Worm (Caenorhabditis elegans) whole organism, late embryonic: ENCODE results near the gene fbxb-96.

Experiments used
- Y22D7AL.16 ChIP-seq: sonication (generic microtip); optimal IDR thresholded peaks from 2 replicates; lab custom pipeline; 2016; ENCODE audit warnings: missing genetic modification characterization, missing compliant biosample characterization
- ceh-19 ChIP-seq: fragments of 200-800 bp; sonication (Bioruptor generic); optimal IDR thresholded peaks from 2 replicates; lab custom pipeline; 2018; ENCODE audit warnings: mild to moderate bottlenecking, missing genetic modification characterization, missing compliant biosample characterization
- ceh-2 ChIP-seq: sonication (generic microtip); optimal IDR thresholded peaks from 2 replicates; lab custom pipeline; 2016; ENCODE audit warnings: missing genotype, missing genetic modification characterization, missing compliant biosample characterization
- ceh-31 ChIP-seq: sonication (generic microtip); optimal IDR thresholded peaks from 2 replicates; lab custom pipeline; 2016; ENCODE audit warnings: missing genetic modification characterization, missing compliant biosample characterization
- ceh-34 ChIP-seq: sonication (generic microtip); optimal IDR thresholded peaks from 2 replicates; lab custom pipeline; 2016; ENCODE audit warnings: mild to moderate bottlenecking, missing genetic modification characterization, missing compliant biosample characterization
- ceh-45 ChIP-seq: fragments of 200-800 bp; sonication (Bioruptor generic); IDR thresholded peaks from 2 replicates; pipeline ENCODE4 v1.3.6; 2022; ENCODE audit warnings: missing genetic modification reagents, missing genetic modification characterization, missing compliant biosample characterization
- ceh-6 ChIP-seq: fragments of 200-800 bp; sonication (Bioruptor generic); optimal IDR thresholded peaks from 2 replicates; lab custom pipeline; 2018; ENCODE audit warnings: mild to moderate bottlenecking, missing genetic modification characterization, missing compliant biosample characterization
- che-1 ChIP-seq: sonication (generic microtip); optimal IDR thresholded peaks from 2 replicates; lab custom pipeline; 2016; ENCODE audit warnings: mild to moderate bottlenecking, missing genetic modification characterization, missing compliant biosample characterization
- dmd-4 ChIP-seq: sonication (generic microtip); optimal IDR thresholded peaks from 2 replicates; lab custom pipeline; 2016; ENCODE audit warnings: borderline replicate concordance, missing genetic modification characterization, missing compliant biosample characterization
- elt-4 ChIP-seq: sonication (generic microtip); optimal IDR thresholded peaks from 2 replicates; lab custom pipeline; 2016; ENCODE audit warnings: missing genetic modification characterization, missing compliant biosample characterization
- eyg-1 ChIP-seq: sonication (generic microtip); optimal IDR thresholded peaks from 2 replicates; lab custom pipeline; 2016; ENCODE audit warnings: missing genotype, missing genetic modification characterization, missing compliant biosample characterization
- fkh-6 ChIP-seq: sonication (generic microtip); optimal IDR thresholded peaks from 2 replicates; lab custom pipeline; 2016; ENCODE audit warnings: missing genetic modification characterization, missing compliant biosample characterization
- gmeb-2 ChIP-seq: sonication (generic microtip); optimal IDR thresholded peaks from 2 replicates; lab custom pipeline; 2016; ENCODE audit warnings: missing genetic modification characterization, inconsistent platforms, missing compliant biosample characterization
- hlh-15 ChIP-seq: sonication (generic microtip); optimal IDR thresholded peaks from 2 replicates; lab custom pipeline; 2016; ENCODE audit warnings: missing genetic modification characterization, missing compliant biosample characterization
- hlh-30 ChIP-seq: sonication (generic microtip); optimal IDR thresholded peaks from 2 replicates; lab custom pipeline; 2017; ENCODE audit warnings: antibody characterized with exemption, missing genetic modification characterization, missing compliant biosample characterization; ENCODE audit not compliant: insufficient read depth
- hlh-6 ChIP-seq: sonication (generic microtip); optimal IDR thresholded peaks from 2 replicates; lab custom pipeline; 2016; ENCODE audit warnings: missing genotype, missing genetic modification characterization, missing compliant biosample characterization
- nfya-1 ChIP-seq: sonication (generic microtip); optimal IDR thresholded peaks from 2 replicates; lab custom pipeline; 2017; ENCODE audit warnings: missing genetic modification characterization, mild to moderate bottlenecking, missing compliant biosample characterization, antibody characterized with exemption, moderate library complexity
- nhr-11 ChIP-seq: fragments of 150-350 bp; optimal IDR thresholded peaks from 2 replicates; lab custom pipeline; 2014; ENCODE audit warnings: missing biosample characterization, missing genetic modification characterization
- nhr-232 ChIP-seq: sonication (generic microtip); optimal IDR thresholded peaks from 2 replicates; lab custom pipeline; 2016; ENCODE audit warnings: missing genetic modification characterization, missing compliant biosample characterization
- odd-2 ChIP-seq: sonication (generic microtip); optimal IDR thresholded peaks from 2 replicates; lab custom pipeline; 2017; ENCODE audit warnings: antibody characterized with exemption, mild to moderate bottlenecking, missing genetic modification characterization, missing compliant biosample characterization
- pag-3 ChIP-seq: sonication (generic microtip); optimal IDR thresholded peaks from 2 replicates; lab custom pipeline; 2016; ENCODE audit warnings: missing compliant biosample characterization, missing genetic modification characterization, borderline replicate concordance
- pax-1 ChIP-seq: fragments of 150-350 bp; optimal IDR thresholded peaks from 2 replicates; lab custom pipeline; 2014; ENCODE audit warnings: missing biosample characterization, missing genetic modification characterization
- pha-4 ChIP-seq: fragments of 150-350 bp; optimal IDR thresholded peaks from 2 replicates; lab custom pipeline; 2018; ENCODE audit warnings: missing biosample characterization, missing genetic modification reagents, missing genetic modification characterization
- pros-1 ChIP-seq: fragments of 150-350 bp; optimal IDR thresholded peaks from 2 replicates; lab custom pipeline; 2014; ENCODE audit warnings: missing biosample characterization, missing genetic modification reagents, missing genetic modification characterization
- ref-2 ChIP-seq: sonication (generic microtip); optimal IDR thresholded peaks from 2 replicates; lab custom pipeline; 2016; ENCODE audit warnings: missing genetic modification characterization, missing compliant biosample characterization
- rnt-1 ChIP-seq: sonication (generic microtip); optimal IDR thresholded peaks from 2 replicates; lab custom pipeline; 2016; ENCODE audit warnings: missing genetic modification characterization, missing compliant biosample characterization
- sdc-2 ChIP-seq: sonication (generic microtip); optimal IDR thresholded peaks from 2 replicates; lab custom pipeline; 2016; ENCODE audit warnings: missing genotype, missing genetic modification characterization, missing compliant biosample characterization
- syd-9 ChIP-seq: sonication (generic microtip); optimal IDR thresholded peaks from 2 replicates; lab custom pipeline; 2016; ENCODE audit warnings: mild to moderate bottlenecking, missing genetic modification characterization, moderate library complexity, missing compliant biosample characterization
- tbx-2 ChIP-seq: sonication (generic microtip); optimal IDR thresholded peaks from 2 replicates; lab custom pipeline; 2016; ENCODE audit warnings: missing genetic modification characterization, missing compliant biosample characterization
- unc-3 ChIP-seq, 2 experiments: fragments of 200-800 bp in 1 of 2; sonication (Bioruptor generic) in 1 of 2; sonication (generic microtip) in 1 of 2; conservative IDR thresholded peaks in 1 of 2; optimal IDR thresholded peaks in 1 of 2; 2 replicates each; pipeline versions ENCODE4 v1.3.6 to Lab custom; 2016 to 2022; ENCODE audit warnings: missing compliant biosample characterization in 2 of 2, missing genetic modification characterization in 2 of 2, missing genetic modification reagents in 1 of 2
- unc-86 ChIP-seq: sonication (generic microtip); optimal IDR thresholded peaks from 2 replicates; lab custom pipeline; 2016; ENCODE audit warnings: missing genetic modification characterization, missing compliant biosample characterization
- zip-5 ChIP-seq: sonication (generic microtip); optimal IDR thresholded peaks from 2 replicates; lab custom pipeline; 2016; ENCODE audit warnings: missing genetic modification characterization, missing compliant biosample characterization
- ztf-16 ChIP-seq: sonication (generic microtip); optimal IDR thresholded peaks from 2 replicates; lab custom pipeline; 2017; ENCODE audit warnings: missing genetic modification characterization, missing compliant biosample characterization

Gene fbxb-96

ce11 chrII:1850299-1850698 is at the start of gene fbxb-96:
Gene fbxb-96 (minus strand): TSS chrII:1850399.
- no peak for TF ChIP-seq ceh-34 (tag; lab: Kevin White, UChicago)
- TF ChIP-seq tbx-2 (tag; lab: Kevin White, UChicago) = no peak
- TF ChIP-seq unc-86 (tag; lab: Kevin White, UChicago) = no peak
- no peak for TF ChIP-seq ztf-16
- TF ChIP-seq pros-1 (tag; lab: Kevin White, UChicago) = no peak
- TF ChIP-seq hlh-15 (tag; lab: Kevin White, UChicago) = no peak
- no peak for TF ChIP-seq eyg-1
- no peak for TF ChIP-seq ceh-2
- no peak for TF ChIP-seq sdc-2 (tag; lab: Kevin White, UChicago)
- TF ChIP-seq dmd-4 (tag; lab: Kevin White, UChicago) = no peak

- TF ChIP-seq eyg-1 (no peak), pha-4 (tag; lab: Kevin White, UChicago) (no peak), nhr-232 (tag; lab: Kevin White, UChicago) (no peak), odd-2 (tag; lab: Kevin White, UChicago) (no peak), unc-86 (tag; lab: Kevin White, UChicago) (no peak), unc-3 (GFP tag; conservative IDR thresholded peaks at IDR 0.05; lab: Robert Waterston, UW) (no peak), unc-3 (tag; optimal IDR thresholded peaks at IDR 0.05; lab: Kevin White, UChicago) (no peak), rnt-1 (tag; lab: Kevin White, UChicago) (no peak), pax-1 (tag; lab: Kevin White, UChicago) (no peak), pros-1 (tag; lab: Kevin White, UChicago) (no peak), fkh-6 (tag; lab: Kevin White, UChicago) (no peak), che-1 (no peak)
These were observed 49.7 kb upstream of the fbxb-96 start, which contains the start of gene math-24 for ce11 chrII:1899934-1900333. Gene math-24 (plus strand): TSS chrII:1900234.

ce11 chrII:1897936-1898335 is 47.7 kb upstream of the fbxb-96 start, which contains the start of gene C46F9.6:
Gene C46F9.6 (plus strand): TSS chrII:1898236.
- no peak for TF ChIP-seq pag-3
- no peak for TF ChIP-seq Y22D7AL.16
- no peak for TF ChIP-seq gmeb-2 (tag; lab: Kevin White, UChicago)
- TF ChIP-seq nfya-1 (tag; lab: Kevin White, UChicago) = no peak
- TF ChIP-seq ceh-31 = no peak
- no peak for TF ChIP-seq ceh-45 (GFP tag; lab: Robert Waterston, UW)
- TF ChIP-seq, all 69 proteins: peak for 0

DNA sequence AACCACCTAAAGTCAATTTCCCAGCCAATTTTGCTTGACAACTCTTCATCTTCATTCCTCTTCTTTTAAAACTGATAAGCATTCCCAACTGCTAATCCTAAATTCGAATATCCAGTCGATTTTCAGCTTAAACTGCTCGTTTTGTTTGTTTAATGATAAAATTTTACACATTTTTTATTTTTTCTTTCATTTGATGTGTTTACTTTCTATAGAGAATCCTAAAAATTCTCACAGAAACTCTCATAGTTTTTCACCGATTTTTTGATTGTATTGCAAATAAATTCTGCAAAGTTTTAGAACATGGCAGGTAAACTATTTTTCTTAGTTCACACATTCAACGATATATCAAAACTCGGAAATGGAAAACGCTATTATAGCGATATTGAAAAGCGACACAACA is 45.6 kb upstream of the fbxb-96 start, which contains the start of gene math-25:
math-25 (plus strand) TSS at position 301 of the 400 bp plus-strand sequence.
- TF ChIP-seq pros-1 (tag; lab: Kevin White, UChicago) = no peak
- TF ChIP-seq syd-9 = no peak

ce11 chrII:1895278-1895677 is 45.1 kb upstream of the fbxb-96 start, which contains the start of gene C46F9.5:
Gene C46F9.5 (plus strand): TSS chrII:1895578.
- TF ChIP-seq ceh-6 (GFP tag; lab: Kevin White, UChicago) (no peak), Y22D7AL.16 (no peak), zip-5 (no peak), hlh-6 (no peak), fkh-6 (tag; lab: Kevin White, UChicago) (no peak), ceh-19 (no peak), hlh-30 (tag; lab: Kevin White, UChicago) (no peak), elt-4 (tag; lab: Kevin White, UChicago) (no peak)

DNA sequence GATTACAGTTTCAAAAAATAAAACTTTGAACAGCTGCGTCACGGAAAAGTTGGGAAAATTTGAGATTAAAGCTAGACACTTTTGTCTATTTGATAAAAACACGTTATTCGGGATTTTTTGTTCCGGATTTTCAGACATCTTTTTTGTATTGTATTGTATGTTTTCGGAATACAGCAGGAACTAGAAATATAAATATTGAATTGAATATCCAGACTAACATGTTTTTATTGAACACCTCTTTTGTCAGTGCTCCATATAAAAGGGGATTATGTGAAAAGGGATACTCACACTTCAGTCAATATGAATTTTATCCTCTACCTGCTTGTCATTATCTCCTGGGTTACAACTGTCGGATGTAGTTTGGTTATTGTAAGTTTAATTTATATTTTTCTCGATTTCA is 43.7 kb upstream of the fbxb-96 start, which contains the start of gene C16C4.1:
C16C4.1 (plus strand) TSS at position 301 of the 400 bp plus-strand sequence.
- no peak for TF ChIP-seq ref-2 (tag; lab: Kevin White, UChicago)
- no peak for TF ChIP-seq pax-1 (tag; lab: Kevin White, UChicago)
- TF ChIP-seq nhr-11 (tag; lab: Kevin White, UChicago) = no peak
